Worm (Caenorhabditis elegans): ENCODE data around the gene R07B1.5.

ce11 chrX:9892323-9892722 is 28.9 kb downstream of the R07B1.5 start, which contains the start of gene F21G4.1:
- TF ChIP-seq somi-1 (GFP tag; optimal IDR thresholded peaks at IDR 0.05) (no peak), ceh-79 (tag; optimal IDR thresholded peaks at IDR 0.05) (no peak), C06A6.2 (GFP tag; conservative IDR thresholded peaks at IDR 0.05) (no peak), ztf-6 (GFP tag; IDR thresholded peaks at IDR 0.05) (no peak), unc-62 (GFP tag; optimal IDR thresholded peaks at IDR 0.05) (no peak), Y56A3A.18 (GFP tag; IDR thresholded peaks at IDR 0.05) (no peak), pha-4 (tag; optimal IDR thresholded peaks at IDR 0.05) (no peak)

Measured in whole organism, young adult.